Fruit fly (Drosophila melanogaster) whole organism, embryonic: ENCODE data around the gene bon.
A peak's percentile ranks its signal among the peaks of the same experiment; 100 is the strongest.

Experiments
- Adf1 ChIP-seq: fragments of 200-800 bp; sonication (Bioruptor generic); IDR thresholded peaks from 2 replicates; pipeline ENCODE4 v1.3.6; 2022; ENCODE audit warnings: missing biosample characterization, missing genetic modification characterization
- CG10274 ChIP-seq: fragments of 200-800 bp; sonication (Bioruptor generic); optimal IDR thresholded peaks from 3 replicates; lab custom pipeline; 2017; ENCODE audit warnings: missing biosample characterization, mild to moderate bottlenecking, missing genetic modification characterization
- CG13775 ChIP-seq: fragments of 200-800 bp; sonication (Bioruptor generic); optimal IDR thresholded peaks from 3 replicates; lab custom pipeline; 2017; ENCODE audit warnings: missing biosample characterization, mild to moderate bottlenecking, missing genetic modification characterization
- CG14441 ChIP-seq: fragments of 200-800 bp; sonication (Bioruptor generic); IDR thresholded peaks from 2 replicates; pipeline ENCODE4 v1.3.6; 2022; ENCODE audit warnings: missing biosample characterization, missing genetic modification characterization
- CG14860 ChIP-seq: fragments of 200-800 bp; sonication (Bioruptor generic); IDR thresholded peaks from 3 replicates; pipeline ENCODE4 v1.3.6; 2022; ENCODE audit warnings: missing biosample characterization, missing genetic modification characterization; ENCODE audit not compliant: partially characterized antibody
- CG18262 ChIP-seq: fragments of 200-800 bp; optimal IDR thresholded peaks from 3 replicates; lab custom pipeline; 2019; ENCODE audit warnings: missing biosample characterization, mild to moderate bottlenecking, missing genetic modification characterization, moderate library complexity
- CG2129 ChIP-seq: fragments of 200-800 bp; sonication (Bioruptor generic); IDR thresholded peaks from 2 replicates; pipeline ENCODE4 v1.3.6; 2022; ENCODE audit warnings: missing biosample characterization, missing genetic modification characterization; ENCODE audit not compliant: partially characterized antibody
- CG42726 ChIP-seq: fragments of 200-800 bp; sonication (Bioruptor generic); IDR thresholded peaks from 2 replicates; pipeline ENCODE4 v1.3.6; 2022; ENCODE audit warnings: missing biosample characterization, missing genetic modification characterization; ENCODE audit not compliant: partially characterized antibody
- CG5953 ChIP-seq: fragments of 200-800 bp; sonication (Bioruptor generic); IDR thresholded peaks from 2 replicates; pipeline ENCODE4 v1.3.6; 2022; ENCODE audit warnings: missing biosample characterization, missing genetic modification characterization
- CG6272 ChIP-seq: fragments of 200-800 bp; sonication (Bioruptor generic); IDR thresholded peaks from 2 replicates; pipeline ENCODE4 v1.3.6; 2022; ENCODE audit warnings: missing biosample characterization, missing genetic modification characterization
- CG7987 ChIP-seq: fragments of 200-800 bp; sonication (Bioruptor generic); optimal IDR thresholded peaks from 2 replicates; lab custom pipeline; 2018; ENCODE audit warnings: missing biosample characterization, mild to moderate bottlenecking, missing genetic modification characterization, moderate library complexity
- CG8924 ChIP-seq: fragments of 200-800 bp; optimal IDR thresholded peaks from 3 replicates; lab custom pipeline; 2019; ENCODE audit warnings: missing biosample characterization, mild to moderate bottlenecking, missing genetic modification characterization, moderate library complexity
- CG8944 ChIP-seq: fragments of 200-800 bp; sonication (Bioruptor generic); optimal IDR thresholded peaks from 3 replicates; lab custom pipeline; 2016; ENCODE audit warnings: missing biosample characterization, missing genetic modification characterization
- CG9609 ChIP-seq: fragments of 200-800 bp; sonication (Bioruptor generic); optimal IDR thresholded peaks from 3 replicates; lab custom pipeline; 2016; ENCODE audit warnings: missing biosample characterization, missing genetic modification characterization
- Doc3 ChIP-seq: fragments of 200-800 bp; sonication (Bioruptor generic); IDR thresholded peaks from 3 replicates; pipeline ENCODE4 v1.3.6; 2022; ENCODE audit warnings: missing biosample characterization, missing genetic modification characterization; ENCODE audit not compliant: partially characterized antibody
- Drgx ChIP-seq: fragments of 200-800 bp; sonication (Bioruptor generic); IDR thresholded peaks from 2 replicates; pipeline ENCODE4 v1.3.6; 2022; ENCODE audit warnings: missing biosample characterization, missing genetic modification characterization
- HLH3B ChIP-seq: fragments of 200-800 bp; sonication (Bioruptor generic); IDR thresholded peaks from 2 replicates; pipeline ENCODE4 v1.3.6; 2022; ENCODE audit warnings: missing biosample characterization, missing genetic modification characterization
- HmgZ ChIP-seq: fragments of 200-800 bp; sonication (Bioruptor generic); optimal IDR thresholded peaks from 2 replicates; lab custom pipeline; 2018; ENCODE audit warnings: missing biosample characterization, mild to moderate bottlenecking, missing genetic modification characterization
- Hmx ChIP-seq: fragments of 200-800 bp; sonication (Bioruptor generic); optimal IDR thresholded peaks from 2 replicates; lab custom pipeline; 2016; ENCODE audit warnings: missing biosample characterization, missing genetic modification characterization
- Jarid2 ChIP-seq: fragments of 200-800 bp; sonication (Bioruptor generic); optimal IDR thresholded peaks from 3 replicates; lab custom pipeline; 2017; ENCODE audit warnings: mild to moderate bottlenecking, missing biosample characterization, missing genetic modification reagents, missing genetic modification characterization
- Lim3 ChIP-seq: fragments of 200-800 bp; sonication (Bioruptor generic); IDR thresholded peaks from 2 replicates; pipeline ENCODE4 v1.3.6; 2022; ENCODE audit warnings: missing biosample characterization, missing genetic modification characterization
- NFAT ChIP-seq: fragments of 200-800 bp; sonication (Bioruptor generic); IDR thresholded peaks from 2 replicates; pipeline ENCODE4 v1.3.6; 2022; ENCODE audit warnings: missing biosample characterization, missing genetic modification characterization
- Nf-YC ChIP-seq: fragments of 200-800 bp; optimal IDR thresholded peaks from 3 replicates; lab custom pipeline; 2019; ENCODE audit warnings: missing biosample characterization, mild to moderate bottlenecking, missing genetic modification characterization, moderate library complexity
- Poxn ChIP-seq: fragments of 200-800 bp; sonication (Bioruptor generic); IDR thresholded peaks from 2 replicates; pipeline ENCODE4 v1.3.6; 2022; ENCODE audit warnings: missing biosample characterization, missing genetic modification characterization
- Rfx ChIP-seq: fragments of 200-800 bp; sonication (Bioruptor generic); IDR thresholded peaks from 2 replicates; pipeline ENCODE4 v1.3.6; 2022; ENCODE audit warnings: missing biosample characterization, missing genetic modification characterization
- Side ChIP-seq: fragments of 200-800 bp; sonication (Bioruptor generic); optimal IDR thresholded peaks from 2 replicates; lab custom pipeline; 2016; ENCODE audit warnings: missing biosample characterization, missing genetic modification characterization
- Spps ChIP-seq: fragments of 200-800 bp; sonication (Bioruptor generic); optimal IDR thresholded peaks from 2 replicates; lab custom pipeline; 2018; ENCODE audit warnings: missing biosample characterization, mild to moderate bottlenecking, missing genetic modification characterization
- Ssrp ChIP-seq: fragments of 200-800 bp; sonication (Bioruptor generic); optimal IDR thresholded peaks from 2 replicates; lab custom pipeline; 2018; ENCODE audit warnings: missing biosample characterization, mild to moderate bottlenecking, missing genetic modification characterization, moderate library complexity
- ac ChIP-seq: fragments of 200-800 bp; sonication (Bioruptor generic); optimal IDR thresholded peaks from 3 replicates; lab custom pipeline; 2017; ENCODE audit warnings: missing biosample characterization, mild to moderate bottlenecking, missing genetic modification characterization
- cg ChIP-seq: fragments of 200-800 bp; sonication (Bioruptor generic); optimal IDR thresholded peaks from 3 replicates; lab custom pipeline; 2019; ENCODE audit warnings: missing biosample characterization, mild to moderate bottlenecking, missing genetic modification characterization, moderate library complexity
- disco-r ChIP-seq: fragments of 200-800 bp; sonication (Bioruptor generic); optimal IDR thresholded peaks from 2 replicates; lab custom pipeline; 2016; ENCODE audit warnings: missing biosample characterization, missing genetic modification characterization
- ftz-f1 ChIP-seq: fragments of 200-800 bp; sonication (Bioruptor generic); optimal IDR thresholded peaks from 2 replicates; lab custom pipeline; 2016; ENCODE audit warnings: missing biosample characterization, missing genetic modification characterization
- gcm2 ChIP-seq: fragments of 200-800 bp; sonication (Bioruptor generic); optimal IDR thresholded peaks from 2 replicates; lab custom pipeline; 2016; ENCODE audit warnings: missing biosample characterization, missing genetic modification characterization
- hth ChIP-seq: fragments of >200 bp; optimal IDR thresholded peaks from 2 replicates; lab custom pipeline; 2017; ENCODE audit warnings: inconsistent platforms
- jumu ChIP-seq: fragments of 200-800 bp; sonication (Bioruptor generic); optimal IDR thresholded peaks from 3 replicates; lab custom pipeline; 2016; ENCODE audit warnings: missing biosample characterization, missing genetic modification characterization
- ken ChIP-seq: fragments of 200-800 bp; sonication (Bioruptor generic); IDR thresholded peaks from 3 replicates; pipeline ENCODE4 v1.3.6; 2022; ENCODE audit warnings: missing biosample characterization, missing genetic modification characterization
- lbe ChIP-seq: fragments of 200-800 bp; sonication (Bioruptor generic); optimal IDR thresholded peaks from 2 replicates; lab custom pipeline; 2016; ENCODE audit warnings: missing biosample characterization, mild to moderate bottlenecking, missing genetic modification characterization
- lilli ChIP-seq: fragments of 200-800 bp; sonication (Bioruptor generic); optimal IDR thresholded peaks from 3 replicates; lab custom pipeline; 2016; ENCODE audit warnings: missing biosample characterization, missing genetic modification characterization
- luna ChIP-seq: fragments of 200-800 bp; sonication (Bioruptor generic); optimal IDR thresholded peaks from 2 replicates; lab custom pipeline; 2016; ENCODE audit warnings: missing biosample characterization, missing genetic modification characterization
- nerfin-2 ChIP-seq: fragments of 200-800 bp; sonication (Bioruptor generic); IDR thresholded peaks from 2 replicates; pipeline ENCODE4 v1.3.6; 2022; ENCODE audit warnings: missing biosample characterization, missing genetic modification characterization; ENCODE audit not compliant: partially characterized antibody
- peb ChIP-seq: fragments of 200-800 bp; sonication (Bioruptor generic); IDR thresholded peaks from 2 replicates; pipeline ENCODE4 v1.3.6; 2022; ENCODE audit warnings: missing biosample characterization, missing genetic modification characterization
- pnt ChIP-seq: fragments of 200-800 bp; sonication (Bioruptor generic); optimal IDR thresholded peaks from 3 replicates; lab custom pipeline; 2016; ENCODE audit warnings: missing biosample characterization, missing genetic modification characterization
- scrt ChIP-seq: fragments of 200-800 bp; sonication (Bioruptor generic); optimal IDR thresholded peaks from 2 replicates; lab custom pipeline; 2018; ENCODE audit warnings: missing biosample characterization, mild to moderate bottlenecking, missing genetic modification characterization, moderate library complexity
- sim ChIP-seq: fragments of 200-800 bp; sonication (Bioruptor generic); IDR thresholded peaks from 2 replicates; pipeline ENCODE4 v1.3.6; 2022; ENCODE audit warnings: missing biosample characterization, missing genetic modification characterization
- tin ChIP-seq: fragments of 200-800 bp; sonication (Bioruptor generic); optimal IDR thresholded peaks from 3 replicates; lab custom pipeline; 2016; ENCODE audit warnings: missing biosample characterization, missing genetic modification characterization
- trem ChIP-seq: fragments of 200-800 bp; optimal IDR thresholded peaks from 3 replicates; lab custom pipeline; 2019; ENCODE audit warnings: missing biosample characterization, mild to moderate bottlenecking, missing genetic modification characterization, moderate library complexity
- ttk ChIP-seq: fragments of 200-800 bp; sonication (Bioruptor generic); IDR thresholded peaks from 2 replicates; pipeline ENCODE4 v2.1.2; 2022; ENCODE audit warnings: missing biosample characterization, missing genetic modification characterization
- tup ChIP-seq: fragments of 200-800 bp; sonication (Bioruptor generic); optimal IDR thresholded peaks from 2 replicates; lab custom pipeline; 2016; ENCODE audit warnings: missing biosample characterization, mild to moderate bottlenecking, missing genetic modification characterization, moderate library complexity
- vfl ChIP-seq: fragments of 200-800 bp; sonication (Bioruptor generic); optimal IDR thresholded peaks from 2 replicates; lab custom pipeline; 2016; ENCODE audit warnings: missing biosample characterization, missing genetic modification characterization
- wor ChIP-seq: fragments of 200-800 bp; sonication (Bioruptor generic); IDR thresholded peaks from 2 replicates; pipeline ENCODE4 v1.3.6; 2022; ENCODE audit warnings: missing biosample characterization, missing genetic modification characterization

Gene bon

DNA sequence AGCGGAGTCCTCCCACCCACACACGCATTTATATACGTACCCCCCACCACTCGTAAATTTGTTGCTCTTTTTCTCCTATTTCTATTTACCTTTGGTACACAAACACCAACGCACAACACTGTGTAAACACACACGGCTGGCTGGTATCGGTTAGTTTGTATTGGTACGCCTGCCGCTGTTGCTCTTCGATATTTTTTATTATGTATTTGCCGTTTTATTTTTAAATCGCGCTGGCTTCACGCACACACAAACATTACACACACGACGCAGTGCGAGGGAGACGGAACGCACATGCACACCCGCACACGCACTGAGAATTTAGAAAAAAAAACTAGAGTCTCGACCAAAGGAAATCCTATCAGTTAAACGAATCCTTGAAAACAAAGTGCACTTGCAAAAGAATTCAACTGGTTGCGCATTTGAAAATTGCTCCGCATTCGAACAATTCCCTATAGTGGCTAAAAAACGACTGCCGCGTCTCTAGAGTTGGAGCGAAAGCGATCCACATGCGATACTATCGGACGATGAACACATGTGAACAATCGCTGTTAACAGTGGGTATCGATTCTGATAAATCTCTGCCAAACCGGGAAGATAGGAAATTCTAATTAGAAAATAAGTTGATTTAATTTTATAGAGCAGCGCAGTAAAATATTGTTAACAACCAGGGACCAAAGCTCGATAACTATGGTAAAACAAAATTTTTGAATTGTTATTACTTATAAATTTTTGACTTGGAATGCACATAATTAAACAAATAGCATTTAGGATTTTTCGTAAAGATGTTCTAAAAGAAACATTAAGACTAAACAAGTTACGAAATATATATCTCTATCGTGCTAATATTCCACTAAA is 42.1 kb upstream of the bon start (continued):
- TF ChIP-seq lbe (peak; percentile 62), CG14860 (GFP tag; lab: Robert Waterston, UW) (peak; percentile 92), wor (no peak), CG10274 (GFP tag; lab: Kevin White, UChicago) (peak; percentile 61), luna (GFP tag; lab: Kevin White, UChicago) (no peak), Poxn (GFP tag; lab: Robert Waterston, UW) (no peak), sim (GFP tag; lab: Robert Waterston, UW) (peak; percentile 63; the same call in 1 of the 2 replicates), Doc3 (GFP tag; lab: Robert Waterston, UW) (peak; percentile 84), NFAT (peak; percentile 11; the same call in 1 of the 2 replicates), CG42726 (peak; percentile 97), CG8924 (tag; lab: Kevin White, UChicago) (peak; percentile 81), gcm2 (GFP tag; lab: Kevin White, UChicago) (no peak), cg (peak; percentile 94), HLH3B (GFP tag; lab: Robert Waterston, UW) (peak; percentile 70; the same call in 1 of the 2 replicates), CG7987 (GFP tag; lab: Kevin White, UChicago) (peak; percentile 98), disco-r (GFP tag; lab: Kevin White, UChicago) (peak; percentile 63), Hmx (GFP tag; lab: Kevin White, UChicago) (no peak), pnt (GFP tag; lab: Kevin White, UChicago) (peak; percentile 30), jumu (GFP tag; lab: Kevin White, UChicago) (peak; percentile 12), HmgZ (tag; lab: Kevin White, UChicago) (peak; percentile 82), vfl (GFP tag; lab: Kevin White, UChicago) (peak; percentile 38), Jarid2 (peak; percentile 93), ken (GFP tag; lab: Robert Waterston, UW) (no peak), CG5953 (GFP tag; lab: Robert Waterston, UW) (peak; percentile 57), trem (tag; lab: Kevin White, UChicago) (peak; percentile 2), Drgx (GFP tag; lab: Robert Waterston, UW) (peak; percentile 27), CG9609 (GFP tag; lab: Kevin White, UChicago) (no peak), ac (GFP tag; lab: Kevin White, UChicago) (peak; percentile 92), scrt (GFP tag; lab: Kevin White, UChicago) (peak; percentile 78), CG8944 (GFP tag; lab: Kevin White, UChicago) (peak; percentile 2), tin (GFP tag; lab: Kevin White, UChicago) (no peak), CG14441 (peak; percentile 25; the same call in 1 of the 2 replicates), CG6272 (GFP tag; lab: Robert Waterston, UW) (0 out of 2 replicates have a peak, but pooled peaks have one; percentile 32), lilli (GFP tag; lab: Kevin White, UChicago) (no peak), Spps (tag; lab: Kevin White, UChicago) (peak; percentile 79), hth (lab: Kevin White, UChicago) (no peak), CG18262 (tag; lab: Kevin White, UChicago) (no peak), Ssrp (tag; lab: Kevin White, UChicago) (no peak), peb (no peak), Nf-YC (tag; lab: Kevin White, UChicago) (no peak), CG2129 (GFP tag; lab: Robert Waterston, UW) (peak; percentile 80), Lim3 (GFP tag; lab: Robert Waterston, UW) (no peak), ttk (GFP tag; lab: Robert Waterston, UW) (no peak), Rfx (GFP tag; lab: Robert Waterston, UW) (peak; percentile 42), CG13775 (GFP tag; lab: Kevin White, UChicago) (peak; percentile 10), Adf1 (GFP tag; lab: Robert Waterston, UW) (peak; percentile 33; the same call in 1 of the 2 replicates), nerfin-2 (peak; percentile 92), ftz-f1 (GFP tag; lab: Kevin White, UChicago) (peak; percentile 27), tup (GFP tag; lab: Kevin White, UChicago) (peak; percentile 44), Side (GFP tag; lab: Kevin White, UChicago) (peak; percentile 80)
